Worm (Caenorhabditis elegans): ENCODE data around the gene mec-7.

ce11 chrX:7817555-7817954 lies 41.1 kb upstream of the mec-7 start:
- TF ChIP-seq nhr-237 (tag; optimal IDR thresholded peaks at IDR 0.05) (no peak), nhr-28 (tag; optimal IDR thresholded peaks at IDR 0.05) (no peak), ztf-11 (tag; optimal IDR thresholded peaks at IDR 0.05) (no peak), unc-62 (GFP tag; optimal IDR thresholded peaks at IDR 0.05) (no peak), nhr-76 (tag; optimal IDR thresholded peaks at IDR 0.05) (no peak), drap-1 (GFP tag; optimal IDR thresholded peaks at IDR 0.05) (no peak), mab-5 (tag; optimal IDR thresholded peaks at IDR 0.05) (no peak), elt-3 (tag; optimal IDR thresholded peaks at IDR 0.05) (no peak), ceh-83 (GFP tag; optimal IDR thresholded peaks at IDR 0.05) (no peak), snpc-4 (tag; optimal IDR thresholded peaks at IDR 0.05) (no peak)

Data from whole organism, mixed stage, embryonic.